Worm (Caenorhabditis elegans): Measurements from ENCODE around the gene srt-67.

DNA sequence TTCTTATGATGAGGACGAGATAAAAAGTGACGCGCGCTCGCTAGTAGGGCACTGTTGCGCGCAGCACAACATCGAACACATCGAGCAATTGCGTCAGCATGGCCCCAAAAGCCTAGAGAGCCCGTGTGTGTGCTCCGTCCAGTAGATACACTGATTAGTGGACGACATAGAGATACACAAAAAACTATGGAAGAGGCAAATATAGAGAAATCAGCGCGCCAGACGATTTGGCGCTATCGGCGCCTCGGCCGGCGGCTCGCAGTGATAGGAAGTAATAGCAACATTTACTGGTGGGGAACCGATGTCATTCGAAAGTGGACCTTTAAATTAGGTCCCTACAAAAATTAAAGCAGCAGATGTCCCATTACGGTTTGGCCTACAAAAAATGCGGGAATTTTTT lies 28.7 kb downstream of the srt-67 start:
- no peak for TF ChIP-seq ceh-31 (tag; optimal IDR thresholded peaks at IDR 0.05)
- no peak for TF ChIP-seq mec-3 (tag; optimal IDR thresholded peaks at IDR 0.05; ENCODE audit: borderline replicate concordance)
- no peak for TF ChIP-seq ets-4 (tag; optimal IDR thresholded peaks at IDR 0.05)
- no peak for TF ChIP-seq pha-2 (tag; optimal IDR thresholded peaks at IDR 0.05)
- TF ChIP-seq zip-5 (tag; optimal IDR thresholded peaks at IDR 0.05), result no peak
- TF ChIP-seq ttx-3 (tag; optimal IDR thresholded peaks at IDR 0.05), result no peak
- TF ChIP-seq nfya-1 (tag; optimal IDR thresholded peaks at IDR 0.05), result no peak
- TF ChIP-seq ceh-34 (tag; optimal IDR thresholded peaks at IDR 0.05), result no peak
- TF ChIP-seq ceh-2 (tag; optimal IDR thresholded peaks at IDR 0.05), result no peak
- no peak for TF ChIP-seq elt-4 (tag; optimal IDR thresholded peaks at IDR 0.05)
- no peak for TF ChIP-seq gmeb-2 (tag; optimal IDR thresholded peaks at IDR 0.05)
- TF ChIP-seq nhr-11 (tag; optimal IDR thresholded peaks at IDR 0.05), result no peak
- TF ChIP-seq che-1 (tag; optimal IDR thresholded peaks at IDR 0.05), result no peak

All from whole organism, late embryonic.